Worm (Caenorhabditis elegans): ENCODE data around the gene T04F3.1.

DNA sequence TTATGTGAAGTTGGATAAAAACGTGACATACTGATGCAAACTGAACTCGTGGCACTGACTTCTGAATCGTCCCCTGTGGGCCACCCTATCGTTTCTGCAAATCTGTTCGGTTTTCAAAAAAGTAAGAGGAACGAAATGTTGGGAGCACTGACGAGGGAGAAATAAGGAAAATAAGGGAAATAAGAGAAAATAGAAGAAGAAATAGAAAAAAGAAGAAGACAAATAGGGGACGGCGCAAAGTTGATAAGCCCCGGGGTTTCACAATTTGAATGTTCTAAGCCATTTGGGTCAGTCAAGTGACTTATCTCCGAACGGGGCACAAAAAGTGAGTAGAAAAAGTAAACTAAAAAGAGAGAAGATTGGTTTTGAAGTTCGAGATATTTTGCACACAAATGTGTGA lies 44.3 kb upstream of the T04F3.1 start, which contains the start of gene W05E10.5:
- TF ChIP-seq ztf-11 (tag; optimal IDR thresholded peaks at IDR 0.05) (no peak), lin-13 (tag; optimal IDR thresholded peaks at IDR 0.05) (no peak), snpc-4 (tag; optimal IDR thresholded peaks at IDR 0.05) (no peak)
